Worm (Caenorhabditis elegans): ENCODE results near the gene K10H10.5.

DNA sequence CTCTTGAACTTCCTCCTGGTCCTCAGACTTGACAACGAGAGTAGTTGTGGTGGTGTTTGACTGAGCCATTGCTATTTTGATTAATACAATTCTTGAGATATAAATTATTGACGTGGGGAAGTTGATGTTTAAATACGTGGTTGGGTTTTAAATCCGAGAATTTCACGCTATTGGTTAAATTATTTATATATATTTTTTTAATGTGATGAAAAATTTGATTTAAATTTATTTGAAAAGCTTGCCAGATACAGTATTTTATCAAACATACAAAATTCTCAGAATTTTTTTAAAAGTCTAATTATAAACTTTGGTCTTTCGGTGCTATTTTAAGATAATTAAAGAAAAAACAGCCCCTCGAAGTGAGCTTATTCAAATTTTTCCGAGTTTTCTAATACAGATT, 6.0 kb downstream of the K10H10.5 start, which contains the start of the genes K10H10.7 and K10H10.10:
- TF ChIP-seq nhr-12 (tag; optimal IDR thresholded peaks at IDR 0.05) (no peak), sem-2 (GFP tag; optimal IDR thresholded peaks at IDR 0.05) (no peak)
